Fruit fly (Drosophila melanogaster) whole organism, adult: ENCODE results near the gene CG7606.

Experiments used
- CG1620 ChIP-seq: fragments of 200-800 bp; sonication (Bioruptor generic); optimal IDR thresholded peaks from 2 replicates; lab custom pipeline; 2016; ENCODE audit warnings: missing biosample characterization, missing genetic modification characterization
- CG5204 ChIP-seq: fragments of 200-800 bp; sonication (Bioruptor generic); optimal IDR thresholded peaks from 2 replicates; lab custom pipeline; 2016; ENCODE audit warnings: missing biosample characterization, missing genetic modification characterization
- Clk ChIP-seq: fragments of 200-800 bp; sonication (Bioruptor generic); optimal IDR thresholded peaks from 2 replicates; lab custom pipeline; 2017; ENCODE audit warnings: missing biosample characterization, missing genetic modification characterization
- Mnt ChIP-seq: fragments of 200-800 bp; sonication (Bioruptor generic); optimal IDR thresholded peaks from 2 replicates; lab custom pipeline; 2016; ENCODE audit warnings: missing biosample characterization, mild to moderate bottlenecking, missing genetic modification characterization
- cic ChIP-seq: fragments of 200-800 bp; sonication (Bioruptor generic); optimal IDR thresholded peaks from 2 replicates; lab custom pipeline; 2017; ENCODE audit warnings: missing biosample characterization, mild to moderate bottlenecking, missing genetic modification characterization, moderate library complexity
- cnc ChIP-seq, 2 experiments: fragments of >200 bp; optimal IDR thresholded peaks; 2 replicates each; lab custom pipeline; 2017
- kay ChIP-seq: fragments of 200-800 bp; sonication (Bioruptor generic); peaks from one replicate; lab custom pipeline; 2016; ENCODE audit warnings: missing biosample characterization, missing genetic modification characterization, borderline replicate concordance
- ovo ChIP-seq: fragments of 200-800 bp; sonication (Bioruptor generic); optimal IDR thresholded peaks from 2 replicates; lab custom pipeline; 2016; ENCODE audit warnings: missing biosample characterization, missing genetic modification characterization
- toe ChIP-seq: fragments of 200-800 bp; sonication (Bioruptor generic); optimal IDR thresholded peaks from 2 replicates; lab custom pipeline; 2016; ENCODE audit warnings: missing biosample characterization, missing genetic modification characterization

DNA sequence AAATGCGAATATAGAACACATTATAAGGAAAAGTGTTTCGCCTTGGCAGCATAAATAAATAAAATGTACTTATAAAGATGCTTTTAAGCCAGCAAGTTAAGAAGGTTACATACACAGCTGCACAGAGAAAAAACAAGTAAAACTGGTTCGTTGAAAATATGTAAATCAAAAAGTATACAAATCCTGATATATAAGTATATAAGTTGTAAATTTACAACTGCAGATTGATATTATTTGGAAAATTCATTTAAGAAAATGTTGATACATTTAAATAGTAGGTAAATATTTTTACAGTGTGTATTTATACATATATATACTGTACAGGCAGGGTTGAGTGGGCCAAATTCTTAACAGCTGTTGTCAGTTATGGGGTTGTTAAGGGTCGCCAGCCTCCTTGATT, 31.5 kb upstream of the CG7606 start:
- no peak for TF ChIP-seq cnc (optimal IDR thresholded peaks at IDR 0.05; lab: Kevin White, UChicago)
- TF ChIP-seq toe (GFP tag; lab: Kevin White, UChicago), result no peak
- no peak for TF ChIP-seq kay (GFP tag; lab: Kevin White, UChicago)
- no peak for TF ChIP-seq CG1620 (GFP tag; lab: Kevin White, UChicago)
- TF ChIP-seq cic (GFP tag; lab: Kevin White, UChicago), result no peak
- TF ChIP-seq Clk (GFP tag; lab: Kevin White, UChicago), result no peak
- no peak for TF ChIP-seq Mnt (GFP tag; lab: Kevin White, UChicago)
- no peak for TF ChIP-seq CG5204 (GFP tag; lab: Kevin White, UChicago)
- TF ChIP-seq ovo (GFP tag; lab: Kevin White, UChicago), result no peak
